Worm (Caenorhabditis elegans) whole organism, young adult: Measurements from ENCODE around the gene F12F6.1.

ENCODE experiments used
- B0019.2 ChIP-seq: fragments of 200-800 bp; sonication (Bioruptor generic); conservative IDR thresholded peaks from 2 replicates; pipeline ENCODE4 v1.3.6; 2022; ENCODE audit warnings: missing genetic modification reagents, missing genetic modification characterization, missing compliant biosample characterization
- B0035.1 ChIP-seq: sonication (generic microtip); optimal IDR thresholded peaks from 2 replicates; lab custom pipeline; 2016; ENCODE audit warnings: missing genetic modification characterization, mild to moderate bottlenecking, missing compliant biosample characterization, missing genotype, missing genetic modification reagents
- B0336.3 ChIP-seq: fragments of 200-800 bp; sonication (Bioruptor generic); IDR thresholded peaks from 2 replicates; pipeline ENCODE4 v1.3.6; 2022; ENCODE audit warnings: missing genetic modification characterization, missing compliant biosample characterization
- C06A6.2 ChIP-seq: fragments of 200-800 bp; sonication (Bioruptor generic); conservative IDR thresholded peaks from 2 replicates; pipeline ENCODE4 v1.3.6; 2022; ENCODE audit warnings: missing genetic modification characterization, missing compliant biosample characterization
- D2030.7 ChIP-seq: fragments of 200-800 bp; sonication (Bioruptor generic); IDR thresholded peaks from 2 replicates; pipeline ENCODE4 v1.3.6; 2022; ENCODE audit warnings: missing genetic modification reagents, missing genetic modification characterization, missing compliant biosample characterization
- F23B12.7 ChIP-seq: sonication (generic microtip); optimal IDR thresholded peaks from 2 replicates; lab custom pipeline; 2017; ENCODE audit warnings: missing genetic modification characterization, mild to moderate bottlenecking, missing compliant biosample characterization, antibody characterized with exemption, moderate library complexity; ENCODE audit not compliant: insufficient read depth
- F49E8.2 ChIP-seq: sonication (generic microtip); optimal IDR thresholded peaks from 3 replicates; lab custom pipeline; 2017; ENCODE audit warnings: missing genetic modification characterization, mild to moderate bottlenecking, missing compliant biosample characterization, antibody characterized with exemption, moderate library complexity; ENCODE audit not compliant: insufficient read depth
- F57C9.4 ChIP-seq: sonication (generic microtip); optimal IDR thresholded peaks from 2 replicates; lab custom pipeline; 2017; ENCODE audit warnings: mild to moderate bottlenecking, missing genetic modification characterization, missing compliant biosample characterization
- T07F8.4 ChIP-seq: sonication (generic microtip); optimal IDR thresholded peaks from 2 replicates; lab custom pipeline; 2016; ENCODE audit warnings: mild to moderate bottlenecking, missing genetic modification characterization, moderate library complexity, missing compliant biosample characterization
- T26A5.8 ChIP-seq: sonication (generic microtip); optimal IDR thresholded peaks from 2 replicates; lab custom pipeline; 2016; ENCODE audit warnings: missing genetic modification characterization, missing compliant biosample characterization
- Y53F4B.3 ChIP-seq: fragments of 200-800 bp; sonication (Bioruptor generic); IDR thresholded peaks from 2 replicates; pipeline ENCODE4 v1.3.6; 2022; ENCODE audit warnings: missing genetic modification reagents, missing genetic modification characterization, missing compliant biosample characterization
- Y56A3A.18 ChIP-seq: fragments of 200-800 bp; sonication (Bioruptor generic); IDR thresholded peaks from 2 replicates; pipeline ENCODE4 v1.3.6; 2022; ENCODE audit warnings: missing genetic modification reagents, missing genetic modification characterization, missing compliant biosample characterization
- Y79H2A.3 ChIP-seq: fragments of 200-800 bp; sonication (Bioruptor generic); conservative IDR thresholded peaks from 2 replicates; pipeline ENCODE4 v1.3.6; 2022; ENCODE audit warnings: missing genetic modification reagents, missing genetic modification characterization, missing compliant biosample characterization
- ama-1 ChIP-seq, 3 experiments: fragments of 150-350 bp in 1 of 3; sonication (generic microtip) in 2 of 3; optimal IDR thresholded peaks; 2 replicates each; lab custom pipeline; 2014 to 2018; ENCODE audit warnings: missing biosample characterization in 2 of 3, missing genetic modification characterization in 2 of 3, missing genetic modification reagents in 2 of 3
- attf-6 ChIP-seq: fragments of 200-800 bp; sonication (Bioruptor generic); IDR thresholded peaks from 2 replicates; pipeline ENCODE4 v1.3.6; 2022; ENCODE audit warnings: missing genetic modification reagents, missing genetic modification characterization, missing compliant biosample characterization
- bed-1 ChIP-seq: fragments of 200-800 bp; sonication (Bioruptor generic); IDR thresholded peaks from 2 replicates; pipeline ENCODE4 v1.3.6; 2022; ENCODE audit warnings: missing genetic modification reagents, missing genetic modification characterization, missing compliant biosample characterization
- bed-2 ChIP-seq: fragments of 200-800 bp; sonication (Bioruptor generic); IDR thresholded peaks from 2 replicates; pipeline ENCODE4 v1.3.6; 2022; ENCODE audit warnings: missing genetic modification reagents, missing genetic modification characterization, missing compliant biosample characterization
- ceh-40 ChIP-seq: fragments of 200-800 bp; sonication (Bioruptor generic); IDR thresholded peaks from 2 replicates; pipeline ENCODE4 v1.3.6; 2022; ENCODE audit warnings: missing genetic modification characterization, missing compliant biosample characterization
- ceh-91 ChIP-seq: fragments of 200-800 bp; sonication (Bioruptor generic); IDR thresholded peaks from 2 replicates; pipeline ENCODE4 v1.3.6; 2022; ENCODE audit warnings: missing genetic modification reagents, missing genetic modification characterization, missing compliant biosample characterization
- hlh-26 ChIP-seq: fragments of 200-800 bp; sonication (Bioruptor generic); conservative IDR thresholded peaks from 2 replicates; pipeline ENCODE4 v1.3.6; 2022; ENCODE audit warnings: missing genetic modification reagents, missing genetic modification characterization, missing compliant biosample characterization
- hmg-20 ChIP-seq: fragments of 200-800 bp; sonication (Bioruptor generic); IDR thresholded peaks from 2 replicates; pipeline ENCODE4 v1.3.6; 2022; ENCODE audit warnings: missing genetic modification reagents, missing genetic modification characterization, missing compliant biosample characterization
- hrde-1 ChIP-seq: sonication (generic microtip); optimal IDR thresholded peaks from 2 replicates; lab custom pipeline; 2016; ENCODE audit warnings: missing genetic modification characterization, mild to moderate bottlenecking, missing compliant biosample characterization, moderate library complexity, missing genotype, missing genetic modification reagents, borderline replicate concordance
- lag-1 ChIP-seq: fragments of 200-800 bp; sonication (Bioruptor generic); IDR thresholded peaks from 2 replicates; pipeline ENCODE4 v1.3.6; 2022; ENCODE audit warnings: missing genetic modification reagents, missing genetic modification characterization, missing compliant biosample characterization
- lin-35 ChIP-seq, 3 experiments: fragments of 150-350 bp in 2 of 3; sonication (generic microtip) in 1 of 3; optimal IDR thresholded peaks; 2 replicates each; lab custom pipeline; 2014 to 2018; ENCODE audit warnings: missing biosample characterization in 3 of 3, missing genetic modification characterization in 3 of 3, missing genetic modification reagents in 3 of 3
- madf-3 ChIP-seq: fragments of 200-800 bp; sonication (Bioruptor generic); IDR thresholded peaks from 2 replicates; pipeline ENCODE4 v1.3.6; 2022; ENCODE audit warnings: missing genetic modification reagents, missing genetic modification characterization, missing compliant biosample characterization
- madf-6 ChIP-seq: fragments of 200-800 bp; sonication (Bioruptor generic); IDR thresholded peaks from 2 replicates; pipeline ENCODE4 v1.3.6; 2022; ENCODE audit warnings: missing genetic modification reagents, missing genetic modification characterization, missing compliant biosample characterization
- mcd-1 ChIP-seq: fragments of 200-800 bp; sonication (Bioruptor generic); IDR thresholded peaks from 2 replicates; pipeline ENCODE4 v1.3.6; 2022; ENCODE audit warnings: missing genetic modification reagents, missing genetic modification characterization, missing compliant biosample characterization
- mes-4 ChIP-seq: sonication (generic microtip); optimal IDR thresholded peaks from 2 replicates; lab custom pipeline; 2016; ENCODE audit warnings: missing genotype, missing genetic modification characterization, missing compliant biosample characterization
- mxl-1 ChIP-seq: sonication (generic microtip); optimal IDR thresholded peaks from 2 replicates; lab custom pipeline; 2016; ENCODE audit warnings: missing genetic modification characterization, missing compliant biosample characterization
- nfya-2 ChIP-seq: fragments of 200-800 bp; sonication (Bioruptor generic); IDR thresholded peaks from 2 replicates; pipeline ENCODE4 v1.3.6; 2022; ENCODE audit warnings: missing genetic modification reagents, missing genetic modification characterization, missing compliant biosample characterization
- nfyb-1 ChIP-seq: fragments of 200-800 bp; sonication (Bioruptor generic); IDR thresholded peaks from 2 replicates; pipeline ENCODE4 v1.3.6; 2022; ENCODE audit warnings: missing genetic modification reagents, missing genetic modification characterization, missing compliant biosample characterization
- nhr-120 ChIP-seq: fragments of 200-800 bp; sonication (Bioruptor generic); IDR thresholded peaks from 2 replicates; pipeline ENCODE4 v1.3.6; 2022; ENCODE audit warnings: missing genetic modification characterization, missing compliant biosample characterization
- nhr-80 ChIP-seq: sonication (generic microtip); optimal IDR thresholded peaks from 2 replicates; lab custom pipeline; 2016; ENCODE audit warnings: missing genetic modification characterization, missing compliant biosample characterization
- nhr-90 ChIP-seq: sonication (generic microtip); optimal IDR thresholded peaks from 2 replicates; lab custom pipeline; 2016; ENCODE audit warnings: missing genotype, mild to moderate bottlenecking, missing genetic modification characterization, missing compliant biosample characterization
- rec-8 ChIP-seq, 2 experiments: sonication (generic microtip); optimal IDR thresholded peaks; 2 replicates each; lab custom pipeline; 2016; ENCODE audit warnings: mild to moderate bottlenecking in 2 of 2, missing genetic modification characterization in 2 of 2, missing genetic modification reagents in 2 of 2, missing genotype in 2 of 2, missing biosample characterization in 1 of 2, missing compliant biosample characterization in 1 of 2, moderate library complexity in 1 of 2
- repo-1 ChIP-seq: sonication (generic microtip); optimal IDR thresholded peaks from 2 replicates; lab custom pipeline; 2017; ENCODE audit warnings: mild to moderate bottlenecking, missing genetic modification characterization, missing compliant biosample characterization
- snpc-1.3 ChIP-seq: sonication (generic microtip); optimal IDR thresholded peaks from 2 replicates; lab custom pipeline; 2017; ENCODE audit warnings: missing genetic modification characterization, mild to moderate bottlenecking, missing compliant biosample characterization, antibody characterized with exemption, moderate library complexity, missing genotype, missing genetic modification reagents; ENCODE audit not compliant: insufficient read depth
- tbx-9 ChIP-seq: sonication (generic microtip); optimal IDR thresholded peaks from 2 replicates; lab custom pipeline; 2016; ENCODE audit warnings: borderline replicate concordance, missing genetic modification characterization, inconsistent platforms, missing compliant biosample characterization
- unc-130 ChIP-seq: sonication (generic microtip); optimal IDR thresholded peaks from 2 replicates; lab custom pipeline; 2016; ENCODE audit warnings: missing genetic modification reagents, missing genetic modification characterization, missing compliant biosample characterization
- xnd-1 ChIP-seq: sonication (generic microtip); optimal IDR thresholded peaks from 2 replicates; lab custom pipeline; 2016; ENCODE audit warnings: missing genotype, missing genetic modification reagents, missing genetic modification characterization, missing compliant biosample characterization
- ztf-22 ChIP-seq: fragments of 200-800 bp; sonication (Bioruptor generic); optimal IDR thresholded peaks from 2 replicates; lab custom pipeline; 2018; ENCODE audit warnings: mild to moderate bottlenecking, missing genetic modification characterization, moderate library complexity, missing compliant biosample characterization
- ztf-26 ChIP-seq: sonication (generic microtip); optimal IDR thresholded peaks from 2 replicates; lab custom pipeline; 2017; ENCODE audit warnings: missing genetic modification characterization, missing compliant biosample characterization
- ztf-28 ChIP-seq: fragments of 200-800 bp; sonication (Bioruptor generic); IDR thresholded peaks from 2 replicates; pipeline ENCODE4 v1.3.6; 2022; ENCODE audit warnings: missing genetic modification reagents, missing genetic modification characterization, missing compliant biosample characterization
- ztf-6 ChIP-seq: fragments of 200-800 bp; sonication (Bioruptor generic); IDR thresholded peaks from 2 replicates; pipeline ENCODE4 v1.3.6; 2022; ENCODE audit warnings: missing genetic modification reagents, missing genetic modification characterization, missing compliant biosample characterization

The F12F6.1 gene

DNA sequence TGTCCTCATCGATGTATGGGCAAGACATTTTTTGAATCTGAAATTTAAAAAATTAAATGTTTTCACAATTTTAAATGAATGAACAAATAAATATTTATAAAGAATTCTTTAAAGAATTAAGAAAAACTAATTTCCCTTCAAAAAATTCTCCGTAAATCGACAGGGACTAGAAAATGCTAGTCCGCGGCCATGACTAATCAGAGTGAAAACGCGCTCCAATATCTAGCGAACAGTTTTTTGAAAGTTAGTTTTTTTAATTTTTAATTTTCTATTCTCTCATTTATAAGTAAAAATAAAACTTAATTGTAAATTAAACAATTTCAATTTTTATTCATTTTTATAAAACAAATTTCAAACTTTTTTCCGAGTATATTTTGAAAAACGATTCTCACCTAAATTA, 9.1 kb downstream of the F12F6.1 start:
- no peak for TF ChIP-seq nhr-90 (tag; lab: Kevin White, UChicago)
- no peak for TF ChIP-seq F57C9.4
- peak; percentile 47; the same call in 1 of the 2 replicates for TF ChIP-seq D2030.7
- TF ChIP-seq B0035.1 (tag; lab: Kevin White, UChicago) = no peak
- TF ChIP-seq mcd-1 (GFP tag; lab: Robert Waterston, UW) = peak; percentile 39; the same call in 1 of the 2 replicates
- peak; percentile 8 for TF ChIP-seq snpc-1.3 (tag; lab: Kevin White, UChicago)
- TF ChIP-seq F23B12.7 (tag; lab: Kevin White, UChicago) = peak; percentile 27
- TF ChIP-seq Y56A3A.18 (GFP tag; lab: Robert Waterston, UW) = no peak
- TF ChIP-seq ztf-28 (GFP tag; lab: Robert Waterston, UW) = no peak
- TF ChIP-seq ama-1 (optimal IDR thresholded peaks at IDR 0.05; lab: Kevin White, UChicago) = no peak
- peak in 1 of 2 experiments; percentile 28 for TF ChIP-seq ama-1 (GFP tag; optimal IDR thresholded peaks at IDR 0.05; lab: Kevin White, UChicago)
- TF ChIP-seq T07F8.4 (tag; lab: Kevin White, UChicago) = no peak
- no peak for TF ChIP-seq hlh-26
- no peak for TF ChIP-seq Y53F4B.3 (GFP tag; lab: Robert Waterston, UW)
- no peak for TF ChIP-seq mes-4
- no peak for TF ChIP-seq mxl-1 (tag; lab: Kevin White, UChicago)
- TF ChIP-seq tbx-9 = no peak
- no peak for TF ChIP-seq Y79H2A.3 (GFP tag; lab: Robert Waterston, UW)
- TF ChIP-seq madf-6 = peak; percentile 42; the same call in 1 of the 2 replicates
- TF ChIP-seq nfyb-1 = 0 out of 2 replicates have a peak, but pooled peaks have one; percentile 27
- no peak for TF ChIP-seq B0336.3 (GFP tag; lab: Robert Waterston, UW)
- no peak for TF ChIP-seq bed-2 (GFP tag; lab: Robert Waterston, UW)
- TF ChIP-seq repo-1 (tag; lab: Kevin White, UChicago) = no peak
- TF ChIP-seq attf-6 (GFP tag; lab: Robert Waterston, UW) = no peak
- no peak for TF ChIP-seq nhr-80
- TF ChIP-seq xnd-1 (tag; lab: Kevin White, UChicago) = no peak
- no peak for TF ChIP-seq F49E8.2
- no peak for TF ChIP-seq C06A6.2
- no peak for TF ChIP-seq bed-1 (GFP tag; lab: Robert Waterston, UW)
- no peak for TF ChIP-seq hmg-20 (GFP tag; lab: Robert Waterston, UW)
- TF ChIP-seq lin-35 (GFP tag; optimal IDR thresholded peaks at IDR 0.05; lab: Kevin White, UChicago) = peak in 1 of 3 experiments; percentile 57
- TF ChIP-seq ceh-91 = no peak
- no peak for TF ChIP-seq ztf-6 (GFP tag; lab: Robert Waterston, UW)
- TF ChIP-seq ztf-22 = no peak
- no peak for TF ChIP-seq ztf-26

DNA sequence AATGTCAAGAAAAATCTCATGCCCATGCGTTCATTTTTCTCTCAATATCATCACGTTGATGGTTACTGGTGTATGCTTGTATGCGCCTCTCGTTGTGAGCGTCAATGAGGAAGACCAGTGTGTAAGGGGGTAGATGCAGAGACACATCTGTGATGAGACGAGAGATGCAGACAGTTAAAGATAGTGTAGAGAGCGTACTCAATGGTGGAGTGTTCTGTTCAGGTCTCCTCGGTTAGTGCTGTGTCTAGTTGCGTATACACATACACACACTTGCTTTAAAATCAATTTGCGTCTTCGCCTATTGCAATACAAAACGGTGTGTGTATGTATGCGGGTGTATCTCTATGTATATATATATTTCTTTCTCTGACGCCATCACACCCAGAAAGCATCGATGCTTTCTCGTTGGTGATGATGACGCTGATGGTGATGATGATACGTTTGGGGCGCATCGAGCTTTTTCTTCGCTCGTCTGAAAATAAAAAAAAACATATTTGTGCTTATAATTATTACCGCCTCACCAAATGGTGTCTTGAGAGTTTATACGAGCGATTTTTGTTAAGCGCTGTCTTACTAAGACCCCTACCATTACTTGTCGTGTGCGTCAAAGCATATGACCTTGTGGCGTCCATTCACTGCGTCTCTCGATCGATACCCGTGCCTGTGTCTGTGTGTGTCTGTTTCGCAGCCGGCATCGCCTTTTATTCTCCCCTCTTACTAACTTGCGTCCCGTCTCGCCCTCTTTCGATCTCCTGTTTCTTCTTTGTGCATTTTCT, 9.8 kb downstream of the F12F6.1 start, which contains the start of gene F40F11.3:
Gene F40F11.3 (minus strand): TSS at position 589 of the 776 bp plus-strand sequence.
- TF ChIP-seq ztf-28 (GFP tag; lab: Robert Waterston, UW) (no peak), T26A5.8 (no peak), ama-1 (optimal IDR thresholded peaks at IDR 0.05; lab: Kevin White, UChicago) (no peak), ama-1 (GFP tag; optimal IDR thresholded peaks at IDR 0.05; lab: Kevin White, UChicago) (no peak), attf-6 (GFP tag; lab: Robert Waterston, UW) (no peak), rec-8 (tag; optimal IDR thresholded peaks at IDR 0.05; lab: Kevin White, UChicago) (no peak), unc-130 (GFP tag; lab: Kevin White, UChicago) (no peak), hlh-26 (no peak), C06A6.2 (peak; percentile 78; the same call in 1 of the 2 replicates), F49E8.2 (no peak), lag-1 (no peak), ztf-22 (peak; percentile 34), F57C9.4 (no peak), ceh-40 (0 out of 2 replicates have a peak, but pooled peaks have one; percentile 52), D2030.7 (no peak), xnd-1 (tag; lab: Kevin White, UChicago) (no peak), nhr-120 (GFP tag; lab: Robert Waterston, UW) (no peak), nfya-2 (GFP tag; lab: Robert Waterston, UW) (0 out of 2 replicates have a peak, but pooled peaks have one; percentile 10), B0019.2 (GFP tag; lab: Robert Waterston, UW) (no peak), madf-3 (0 out of 2 replicates have a peak, but pooled peaks have one; percentile 48), hrde-1 (tag; lab: Kevin White, UChicago) (no peak), repo-1 (tag; lab: Kevin White, UChicago) (peak; percentile 87), madf-6 (peak; percentile 8; the same call in 1 of the 2 replicates)
